Fruit fly (Drosophila melanogaster): Measurements from ENCODE around the gene CG42570.
A peak's percentile ranks its signal among the peaks of the same experiment; 100 is the strongest.

Gene CG42570

DNA sequence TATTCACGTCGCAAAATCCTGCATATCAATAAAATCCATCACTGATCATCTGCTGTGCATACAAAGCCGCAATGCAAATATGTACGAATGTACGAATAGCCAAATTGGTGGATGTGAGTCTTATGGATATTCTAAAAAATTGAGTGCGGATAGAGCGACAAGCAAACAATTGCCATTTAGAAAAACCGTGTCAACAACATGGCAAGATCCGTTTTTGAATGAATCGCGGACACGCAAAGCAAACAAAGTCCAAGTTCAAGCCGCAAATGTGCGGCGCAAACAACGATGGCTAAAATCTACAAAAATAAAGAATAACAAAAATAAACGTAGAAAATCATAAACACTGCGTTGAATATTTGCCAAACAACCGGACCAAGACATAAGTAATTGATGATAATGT lies 28.1 kb upstream of the CG42570 start (continued):
- no peak for TF ChIP-seq Asciz (GFP tag; optimal IDR thresholded peaks at IDR 0.05)
- TF ChIP-seq Atf6 (GFP tag; IDR thresholded peaks at IDR 0.05): peak; percentile 40; the same call in 1 of the 2 replicates
- TF ChIP-seq caup (GFP tag; optimal IDR thresholded peaks at IDR 0.05; ENCODE audit: severe bottlenecking): no peak
- TF ChIP-seq CG32772 (GFP tag; IDR thresholded peaks at IDR 0.05): no peak
- TF ChIP-seq CG7963 (GFP tag; IDR thresholded peaks at IDR 0.05; ENCODE audit: partially characterized antibody): no peak
- no peak for TF ChIP-seq CG6854 (GFP tag; optimal IDR thresholded peaks at IDR 0.05)

DNA sequence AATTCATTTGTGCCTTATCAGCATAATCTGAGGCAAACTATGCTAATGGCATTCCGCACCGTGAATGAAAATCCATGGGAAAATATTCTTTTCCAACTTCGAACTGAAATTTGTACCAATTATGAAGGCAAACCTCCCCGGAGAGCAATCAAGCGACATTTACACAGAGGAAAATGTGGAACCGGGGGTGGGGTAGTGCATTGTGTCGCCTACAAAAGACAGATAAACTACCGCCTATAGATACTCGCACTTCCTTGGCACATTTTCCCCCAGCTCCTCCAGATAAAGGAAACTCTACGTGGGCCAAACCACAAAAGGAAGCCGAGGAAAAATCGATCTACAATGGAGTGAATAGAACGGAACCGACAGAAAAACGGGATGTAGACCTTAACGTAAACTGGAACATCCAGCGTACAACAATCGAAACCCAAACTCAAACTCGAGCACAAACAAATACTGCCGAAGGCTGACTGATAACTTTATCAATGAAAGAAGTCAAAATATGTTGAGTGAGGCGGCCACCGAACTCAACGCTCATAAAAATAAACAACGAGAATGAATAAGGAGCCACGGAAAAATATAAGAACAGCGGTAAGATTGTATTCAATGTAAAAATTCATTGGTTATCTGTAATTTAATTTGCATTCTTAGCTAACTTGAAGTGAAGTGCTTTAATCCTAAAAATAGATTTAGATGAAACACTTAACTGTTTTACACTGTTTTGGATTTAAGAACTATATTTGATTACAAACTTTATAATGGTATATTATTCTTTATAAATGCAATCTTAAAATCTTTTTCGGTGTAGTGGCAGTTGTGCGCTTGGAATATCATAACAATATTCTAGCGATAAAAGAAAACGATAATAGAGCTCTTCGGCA lies 26.7 kb upstream of the CG42570 start:
- no peak for TF ChIP-seq Mad (GFP tag; optimal IDR thresholded peaks at IDR 0.05)
- peak; percentile 24 for TF ChIP-seq D19A (tag; optimal IDR thresholded peaks at IDR 0.05)
- TF ChIP-seq Aef1 (GFP tag; IDR thresholded peaks at IDR 0.05): no peak
- peak; percentile 0 for TF ChIP-seq CG2120 (GFP tag; optimal IDR thresholded peaks at IDR 0.05)
- TF ChIP-seq al (GFP tag; IDR thresholded peaks at IDR 0.05): no peak
- TF ChIP-seq gro (GFP tag; optimal IDR thresholded peaks at IDR 0.05): no peak
- TF ChIP-seq PHDP (tag; optimal IDR thresholded peaks at IDR 0.05): peak; percentile 54
- no peak for TF ChIP-seq dpn (GFP tag; optimal IDR thresholded peaks at IDR 0.05)
- TF ChIP-seq CG6765 (GFP tag; optimal IDR thresholded peaks at IDR 0.05): no peak
- peak; percentile 55 for TF ChIP-seq row (GFP tag; IDR thresholded peaks at IDR 0.05)
- peak; percentile 14; the same call in 1 of the 2 replicates for TF ChIP-seq ttk (GFP tag; IDR thresholded peaks at IDR 0.05)
- TF ChIP-seq HLHmδ (GFP tag; optimal IDR thresholded peaks at IDR 0.05): no peak
- TF ChIP-seq BEAF-32 (GFP tag; optimal IDR thresholded peaks at IDR 0.05): no peak
- no peak for TF ChIP-seq chn (GFP tag; optimal IDR thresholded peaks at IDR 0.05)
- no peak for TF ChIP-seq CG13775 (GFP tag; optimal IDR thresholded peaks at IDR 0.05)
- no peak for TF ChIP-seq CG13123 (GFP tag; optimal IDR thresholded peaks at IDR 0.05)
- peak; percentile 20 for TF ChIP-seq CG15269 (tag; optimal IDR thresholded peaks at IDR 0.05)
- TF ChIP-seq luna (GFP tag; optimal IDR thresholded peaks at IDR 0.05): no peak
- peak; percentile 59 for TF ChIP-seq CG12391 (tag; optimal IDR thresholded peaks at IDR 0.05)
- no peak for TF ChIP-seq CG11247 (GFP tag; IDR thresholded peaks at IDR 0.05)
- 0 out of 2 replicates have a peak, but pooled peaks have one; percentile 19 for TF ChIP-seq CG14441 (GFP tag; IDR thresholded peaks at IDR 0.05)
- TF ChIP-seq CG8478 (optimal IDR thresholded peaks at IDR 0.05): no peak
- no peak for TF ChIP-seq CG10431 (GFP tag; optimal IDR thresholded peaks at IDR 0.05)
- TF ChIP-seq Doc2 (GFP tag; IDR thresholded peaks at IDR 0.05): no peak
- peak; percentile 76 for TF ChIP-seq CG7839 (tag; optimal IDR thresholded peaks at IDR 0.05)
- TF ChIP-seq disco-r (GFP tag; optimal IDR thresholded peaks at IDR 0.05): peak; percentile 1
- TF ChIP-seq Dfd (GFP tag; optimal IDR thresholded peaks at IDR 0.05): no peak
- TF ChIP-seq lab (GFP tag; optimal IDR thresholded peaks at IDR 0.05): peak; percentile 28
- no peak for TF ChIP-seq CG14667 (GFP tag; IDR thresholded peaks at IDR 0.05)
- TF ChIP-seq repo (GFP tag; optimal IDR thresholded peaks at IDR 0.05): peak; percentile 3
- TF ChIP-seq CG9797 (GFP tag; optimal IDR thresholded peaks at IDR 0.05): no peak
- no peak for TF ChIP-seq CG17802 (tag; optimal IDR thresholded peaks at IDR 0.05)
- no peak for TF ChIP-seq Ets65A (GFP tag)
- peak; percentile 10 for TF ChIP-seq abd-A (tag; optimal IDR thresholded peaks at IDR 0.05)
- TF ChIP-seq Myb (GFP tag; optimal IDR thresholded peaks at IDR 0.05): no peak
- TF ChIP-seq CG12219 (GFP tag; optimal IDR thresholded peaks at IDR 0.05): no peak
- TF ChIP-seq Antp (GFP tag; optimal IDR thresholded peaks at IDR 0.05): peak; percentile 18
- no peak for TF ChIP-seq CG17186 (GFP tag; optimal IDR thresholded peaks at IDR 0.05)
- no peak for TF ChIP-seq CG2202 (tag; optimal IDR thresholded peaks at IDR 0.05)
- TF ChIP-seq CoRest (tag; optimal IDR thresholded peaks at IDR 0.05): peak; percentile 44
- no peak for TF ChIP-seq Atf6 (GFP tag; IDR thresholded peaks at IDR 0.05)
- no peak for TF ChIP-seq psq (GFP tag; optimal IDR thresholded peaks at IDR 0.05)
- peak; percentile 70 for TF ChIP-seq Meics (GFP tag; optimal IDR thresholded peaks at IDR 0.05)
